Worm (Caenorhabditis elegans) whole organism, L4 larva: ENCODE results near the gene gln-3.

Source experiments
- F10B5.3 ChIP-seq: sonication (generic microtip); optimal IDR thresholded peaks from 2 replicates; lab custom pipeline; 2016; ENCODE audit warnings: mild to moderate bottlenecking, missing genetic modification characterization, missing compliant biosample characterization
- F26F4.8 ChIP-seq: fragments of 200-800 bp; sonication (Bioruptor generic); conservative IDR thresholded peaks from 2 replicates; pipeline ENCODE4 v1.3.6; 2022; ENCODE audit warnings: missing genetic modification characterization, missing compliant biosample characterization
- F49E8.2 ChIP-seq: sonication (generic microtip); optimal IDR thresholded peaks from 2 replicates; lab custom pipeline; 2016; ENCODE audit warnings: missing compliant biosample characterization, mild to moderate bottlenecking, missing genetic modification characterization, borderline replicate concordance
- Y48G9A.11 ChIP-seq: fragments of 200-800 bp; sonication (Bioruptor generic); IDR thresholded peaks from 2 replicates; pipeline ENCODE4 v1.3.6; 2022; ENCODE audit warnings: missing genetic modification reagents, missing genetic modification characterization, missing compliant biosample characterization
- Y5F2A.4 ChIP-seq: fragments of 200-800 bp; sonication (Bioruptor generic); optimal IDR thresholded peaks from 2 replicates; lab custom pipeline; 2018; ENCODE audit warnings: mild to moderate bottlenecking, missing genetic modification characterization, missing compliant biosample characterization
- ZK337.2 ChIP-seq: fragments of 200-800 bp; sonication (Bioruptor generic); IDR thresholded peaks from 2 replicates; pipeline ENCODE4 v1.3.6; 2022; ENCODE audit warnings: missing genetic modification reagents, missing genetic modification characterization, missing compliant biosample characterization
- attf-4 ChIP-seq: sonication (generic microtip); optimal IDR thresholded peaks from 3 replicates; lab custom pipeline; 2017; ENCODE audit warnings: missing biosample characterization, missing genetic modification characterization
- ceh-28 ChIP-seq: fragments of 150-350 bp; optimal IDR thresholded peaks from 2 replicates; lab custom pipeline; 2014; ENCODE audit warnings: missing biosample characterization, missing genetic modification reagents, missing genetic modification characterization
- ceh-44 ChIP-seq: fragments of 200-800 bp; sonication (Bioruptor generic); IDR thresholded peaks from 2 replicates; pipeline ENCODE4 v1.3.6; 2022; ENCODE audit warnings: missing genetic modification reagents, missing genetic modification characterization, missing compliant biosample characterization
- ces-1 ChIP-seq: fragments of 150-350 bp; sonication (generic microtip); optimal IDR thresholded peaks from 4 replicates; lab custom pipeline; 2014; ENCODE audit warnings: missing biosample characterization, missing genetic modification reagents, missing genetic modification characterization
- daf-12 ChIP-seq: fragments of 150-350 bp; optimal IDR thresholded peaks from 2 replicates; lab custom pipeline; 2014; ENCODE audit warnings: missing biosample characterization, missing genetic modification reagents, missing genetic modification characterization
- daf-8 ChIP-seq: fragments of 200-800 bp; sonication (Bioruptor generic); IDR thresholded peaks from 2 replicates; pipeline ENCODE4 v1.3.6; 2022; ENCODE audit warnings: missing genetic modification characterization, missing compliant biosample characterization
- duxl-1 ChIP-seq: sonication (generic microtip); optimal IDR thresholded peaks from 2 replicates; lab custom pipeline; 2016; ENCODE audit warnings: mild to moderate bottlenecking, missing genetic modification characterization, moderate library complexity, missing compliant biosample characterization; ENCODE audit not compliant: poor library complexity
- egl-27 ChIP-seq: sonication (generic microtip); optimal IDR thresholded peaks from 3 replicates; lab custom pipeline; 2017; ENCODE audit warnings: missing biosample characterization, missing genetic modification reagents, missing genetic modification characterization
- egl-43 ChIP-seq: fragments of 200-800 bp; sonication (Bioruptor generic); IDR thresholded peaks from 2 replicates; pipeline ENCODE4 v1.3.6; 2022; ENCODE audit warnings: missing genetic modification reagents, missing genetic modification characterization, missing compliant biosample characterization
- fos-1 ChIP-seq: fragments of 150-350 bp; optimal IDR thresholded peaks from 2 replicates; lab custom pipeline; 2014; ENCODE audit warnings: missing biosample characterization, missing genetic modification characterization
- hlh-30 ChIP-seq: sonication (generic microtip); optimal IDR thresholded peaks from 2 replicates; lab custom pipeline; 2017; ENCODE audit warnings: antibody characterized with exemption, mild to moderate bottlenecking, missing genetic modification characterization, missing compliant biosample characterization; ENCODE audit not compliant: insufficient read depth
- jun-1 ChIP-seq: fragments of 150-350 bp; optimal IDR thresholded peaks from 2 replicates; lab custom pipeline; 2014; ENCODE audit warnings: missing biosample characterization, missing genetic modification reagents, missing genetic modification characterization
- lin-38 ChIP-seq: fragments of 200-800 bp; sonication (Bioruptor generic); IDR thresholded peaks from 2 replicates; pipeline ENCODE4 v1.3.6; 2022; ENCODE audit warnings: missing genetic modification reagents, missing genetic modification characterization, missing compliant biosample characterization
- lsy-2 ChIP-seq, 2 experiments: fragments of 150-350 bp in 1 of 2; sonication (generic microtip) in 1 of 2; optimal IDR thresholded peaks; 2 replicates each; lab custom pipeline; 2014 to 2017; ENCODE audit warnings: missing biosample characterization in 2 of 2, missing genetic modification characterization in 2 of 2
- mdt-29 ChIP-seq: fragments of 200-800 bp; sonication (Bioruptor generic); IDR thresholded peaks from 2 replicates; pipeline ENCODE4 v1.3.6; 2022; ENCODE audit warnings: missing genetic modification reagents, missing genetic modification characterization, missing compliant biosample characterization
- mxl-2 ChIP-seq: fragments of 200-800 bp; sonication (Bioruptor generic); conservative IDR thresholded peaks from 2 replicates; pipeline ENCODE4 v1.3.6; 2022; ENCODE audit warnings: missing genetic modification reagents, missing genetic modification characterization, missing compliant biosample characterization
- nhr-10 ChIP-seq: fragments of 150-350 bp; optimal IDR thresholded peaks from 2 replicates; lab custom pipeline; 2014; ENCODE audit warnings: missing biosample characterization, missing genetic modification characterization
- nhr-102 ChIP-seq: sonication (generic microtip); optimal IDR thresholded peaks from 2 replicates; lab custom pipeline; 2016; ENCODE audit warnings: mild to moderate bottlenecking, missing genetic modification characterization, moderate library complexity, missing compliant biosample characterization
- nhr-11 ChIP-seq: fragments of 150-350 bp; optimal IDR thresholded peaks from 2 replicates; lab custom pipeline; 2014; ENCODE audit warnings: missing biosample characterization, missing genetic modification characterization
- nhr-237 ChIP-seq: sonication (generic microtip); optimal IDR thresholded peaks from 2 replicates; lab custom pipeline; 2017; ENCODE audit warnings: missing biosample characterization, missing genetic modification characterization
- pha-4 ChIP-seq, 2 experiments: fragments of 150-350 bp in 1 of 2; fragments of 200-800 bp in 1 of 2; sonication (Bioruptor generic) in 1 of 2; IDR thresholded peaks in 1 of 2; optimal IDR thresholded peaks in 1 of 2; 2 replicates each; pipeline versions ENCODE4 v1.3.6 to Lab custom; 2014 to 2022; ENCODE audit warnings: missing genetic modification characterization in 2 of 2, missing genetic modification reagents in 2 of 2, missing biosample characterization in 1 of 2, missing compliant biosample characterization in 1 of 2
- skn-1 ChIP-seq: fragments of 150-350 bp; optimal IDR thresholded peaks from 2 replicates; lab custom pipeline; 2014; ENCODE audit warnings: missing biosample characterization, missing genetic modification characterization
- snpc-1.2 ChIP-seq: fragments of 200-800 bp; sonication (Bioruptor generic); IDR thresholded peaks from 2 replicates; pipeline ENCODE4 v1.3.6; 2022; ENCODE audit warnings: missing genetic modification reagents, missing genetic modification characterization, missing compliant biosample characterization
- snpc-4 ChIP-seq: fragments of 150-350 bp; optimal IDR thresholded peaks from 2 replicates; lab custom pipeline; 2014; ENCODE audit warnings: missing biosample characterization, missing genetic modification characterization
- tra-1 ChIP-seq: fragments of 200-800 bp; sonication (Bioruptor generic); IDR thresholded peaks from 2 replicates; pipeline ENCODE4 v1.3.6; 2022; ENCODE audit warnings: missing genetic modification reagents, missing genetic modification characterization, missing compliant biosample characterization
- unc-130 ChIP-seq: sonication (generic microtip); optimal IDR thresholded peaks from 2 replicates; lab custom pipeline; 2016; ENCODE audit warnings: missing genetic modification reagents, missing genetic modification characterization, missing compliant biosample characterization
- vab-7 ChIP-seq: fragments of 200-800 bp; sonication (Bioruptor generic); IDR thresholded peaks from 2 replicates; pipeline ENCODE4 v1.3.6; 2022; ENCODE audit warnings: missing genetic modification reagents, missing genetic modification characterization, missing compliant biosample characterization
- zag-1 ChIP-seq: fragments of 150-350 bp; optimal IDR thresholded peaks from 2 replicates; lab custom pipeline; 2014; ENCODE audit warnings: missing biosample characterization, missing genetic modification characterization
- zip-11 ChIP-seq: fragments of 200-800 bp; sonication (Bioruptor generic); IDR thresholded peaks from 2 replicates; pipeline ENCODE4 v1.3.6; 2022; ENCODE audit warnings: missing genetic modification characterization, missing compliant biosample characterization
- zip-2 ChIP-seq: fragments of 150-350 bp; optimal IDR thresholded peaks from 2 replicates; lab custom pipeline; 2014; ENCODE audit warnings: missing biosample characterization, missing genetic modification characterization
- ztf-7 ChIP-seq: fragments of 150-350 bp; optimal IDR thresholded peaks from 2 replicates; lab custom pipeline; 2014; ENCODE audit warnings: missing biosample characterization, missing genetic modification characterization

Gene gln-3

DNA sequence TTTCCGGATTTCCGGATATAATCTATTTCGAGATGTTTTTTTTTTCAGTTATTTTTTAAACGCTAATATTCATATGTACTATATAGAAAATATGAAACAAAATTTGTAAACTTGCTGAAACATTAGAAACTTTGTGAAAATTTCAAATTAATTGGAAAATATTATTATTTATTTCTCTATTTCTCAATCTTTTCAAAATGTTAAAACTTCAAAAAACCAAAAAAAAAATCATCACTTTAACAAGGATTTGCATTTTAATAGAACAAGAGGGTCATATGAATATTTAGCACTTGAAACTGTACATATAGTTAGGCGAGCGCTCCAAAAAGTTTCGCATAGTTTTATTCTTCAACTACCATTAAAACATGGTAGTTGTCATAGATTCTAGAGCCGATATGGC lies 26.2 kb upstream of the gln-3 start, which contains the start of gene Y7A9A.1:
Y7A9A.1 (plus strand) TSS at position 301 of the 400 bp plus-strand sequence.
- TF ChIP-seq tra-1 (GFP tag; lab: Robert Waterston, UW) (no peak), nhr-10 (tag; lab: Kevin White, UChicago) (no peak), daf-12 (no peak), F49E8.2 (tag; lab: Kevin White, UChicago) (no peak), attf-4 (tag; lab: Kevin White, UChicago) (no peak), Y5F2A.4 (GFP tag; lab: Kevin White, UChicago) (no peak), nhr-102 (tag; lab: Kevin White, UChicago) (no peak), lin-38 (GFP tag; lab: Robert Waterston, UW) (no peak), zip-11 (GFP tag; lab: Robert Waterston, UW) (no peak), unc-130 (GFP tag; lab: Kevin White, UChicago) (no peak), ceh-44 (GFP tag; lab: Robert Waterston, UW) (no peak), nhr-11 (no peak), nhr-237 (no peak), hlh-30 (tag; lab: Kevin White, UChicago) (no peak), vab-7 (no peak), ZK337.2 (GFP tag; lab: Robert Waterston, UW) (no peak), ztf-7 (no peak), jun-1 (no peak)

- no peak for TF ChIP-seq mdt-29 (GFP tag; lab: Robert Waterston, UW)
- no peak for TF ChIP-seq daf-8 (GFP tag; lab: Robert Waterston, UW)
- no peak for TF ChIP-seq ces-1 (GFP tag; lab: Kevin White, UChicago)
- no peak for TF ChIP-seq zag-1
- TF ChIP-seq F49E8.2 (tag; lab: Kevin White, UChicago) = no peak
- no peak for TF ChIP-seq Y5F2A.4 (GFP tag; lab: Kevin White, UChicago)
- no peak for TF ChIP-seq Y48G9A.11
- no peak for TF ChIP-seq fos-1
- TF ChIP-seq ceh-44 (GFP tag; lab: Robert Waterston, UW) = no peak
- no peak for TF ChIP-seq snpc-1.2 (GFP tag; lab: Robert Waterston, UW)
- TF ChIP-seq lsy-2 (tag; optimal IDR thresholded peaks at IDR 0.05; lab: Kevin White, UChicago) = no peak
- no peak for TF ChIP-seq F26F4.8
These were observed 22.3 kb upstream of the gln-3 start for ce11 chrIV:16192754-16193153.

- TF ChIP-seq zip-11 (GFP tag; lab: Robert Waterston, UW) = no peak
- peak; percentile 72 for TF ChIP-seq snpc-1.2 (GFP tag; lab: Robert Waterston, UW)
These were observed 21.1 kb upstream of the gln-3 start for ce11 chrIV:16191597-16191996.

- TF ChIP-seq lsy-2 (tag; optimal IDR thresholded peaks at IDR 0.05; lab: Kevin White, UChicago) (no peak), snpc-1.2 (GFP tag; lab: Robert Waterston, UW) (0 out of 2 replicates have a peak, but pooled peaks have one; percentile 20)
- TF ChIP-seq, all 104 proteins: peak for 1
These were observed 15.5 kb upstream of the gln-3 start for ce11 chrIV:16186008-16186407.

DNA sequence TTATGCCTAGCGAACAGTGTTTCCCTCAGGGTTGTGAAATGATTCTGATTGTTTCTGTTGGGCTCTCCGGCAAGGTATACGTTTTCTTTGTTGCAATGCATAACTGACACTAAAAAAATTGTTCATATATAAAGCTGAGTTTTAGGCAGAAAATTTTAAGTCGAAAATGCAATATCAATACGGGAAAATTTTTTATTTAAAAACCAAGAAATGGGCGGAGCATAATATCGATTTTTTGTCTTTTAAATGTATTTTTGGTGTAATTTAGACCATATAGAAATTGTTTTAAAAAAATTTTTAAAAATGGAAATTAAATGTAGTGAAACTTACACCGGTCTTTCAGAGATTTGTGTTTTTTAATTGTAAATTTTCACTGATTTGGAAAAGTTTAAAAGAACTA lies 14.0 kb upstream of the gln-3 start, which contains the start of gene Y105C5B.1413:
Y105C5B.1413 (minus strand) TSS at position 101 of the 400 bp plus-strand sequence.
- no peak for TF ChIP-seq egl-27 (tag; lab: Kevin White, UChicago)
- no peak for TF ChIP-seq mdt-29 (GFP tag; lab: Robert Waterston, UW)
- TF ChIP-seq skn-1 (tag; lab: Kevin White, UChicago) = no peak
- no peak for TF ChIP-seq F49E8.2 (tag; lab: Kevin White, UChicago)
- no peak for TF ChIP-seq tra-1 (GFP tag; lab: Robert Waterston, UW)
- no peak for TF ChIP-seq pha-4 (GFP tag; IDR thresholded peaks at IDR 0.05; lab: Robert Waterston, UW)
- no peak for TF ChIP-seq pha-4 (tag; optimal IDR thresholded peaks at IDR 0.05; lab: Kevin White, UChicago)
- TF ChIP-seq duxl-1 (tag; lab: Kevin White, UChicago) = no peak
- no peak for TF ChIP-seq mxl-2 (GFP tag; lab: Robert Waterston, UW)
- no peak for TF ChIP-seq egl-43 (GFP tag; lab: Robert Waterston, UW)
- TF ChIP-seq snpc-4 (tag; lab: Kevin White, UChicago) = no peak
- no peak for TF ChIP-seq zip-2 (tag; lab: Kevin White, UChicago)
- TF ChIP-seq F10B5.3 (tag; lab: Kevin White, UChicago) = no peak
- TF ChIP-seq ceh-28 (tag; lab: Kevin White, UChicago) = no peak
- TF ChIP-seq snpc-1.2 (GFP tag; lab: Robert Waterston, UW) = no peak
- TF ChIP-seq, all 104 proteins: peak for 0
